Worm (Caenorhabditis elegans) whole organism, early embryonic: Measurements from ENCODE around the gene lipl-4.

Experiments
- aly-1 ChIP-seq: sonication (generic microtip); optimal IDR thresholded peaks from 2 replicates; lab custom pipeline; 2016; ENCODE audit warnings: missing genetic modification characterization, missing compliant biosample characterization
- ama-1 ChIP-seq: fragments of 150-350 bp; optimal IDR thresholded peaks from 2 replicates; lab custom pipeline; 2014
- ceh-13 ChIP-seq: fragments of 200-800 bp; sonication (Bioruptor generic); optimal IDR thresholded peaks from 2 replicates; lab custom pipeline; 2018; ENCODE audit warnings: mild to moderate bottlenecking, missing genetic modification characterization, missing compliant biosample characterization
- ceh-36 ChIP-seq: sonication (generic microtip); optimal IDR thresholded peaks from 2 replicates; lab custom pipeline; 2016; ENCODE audit warnings: missing genetic modification characterization, inconsistent platforms, missing compliant biosample characterization
- flt-1 ChIP-seq: fragments of 200-800 bp; sonication (Bioruptor generic); IDR thresholded peaks from 2 replicates; pipeline ENCODE4 v1.3.6; 2022; ENCODE audit warnings: missing genetic modification characterization, missing compliant biosample characterization
- hmbx-1 ChIP-seq: sonication (generic microtip); optimal IDR thresholded peaks from 2 replicates; lab custom pipeline; 2016; ENCODE audit warnings: mild to moderate bottlenecking, missing genetic modification characterization, missing compliant biosample characterization
- hnd-1 ChIP-seq: sonication (generic microtip); optimal IDR thresholded peaks from 2 replicates; lab custom pipeline; 2016; ENCODE audit warnings: missing genetic modification characterization, missing compliant biosample characterization
- pes-1 ChIP-seq: fragments of 200-800 bp; sonication (Bioruptor generic); IDR thresholded peaks from 2 replicates; pipeline ENCODE4 v1.3.6; 2022; ENCODE audit warnings: missing genetic modification reagents, missing genetic modification characterization, missing compliant biosample characterization

ce11 chrV:6510622-6511021, 39.3 kb upstream of the lipl-4 start:
- TF ChIP-seq hmbx-1: no peak
- TF ChIP-seq ceh-36 (tag; lab: Kevin White, UChicago): no peak
- no peak for TF ChIP-seq pes-1
- TF ChIP-seq hnd-1: no peak
- no peak for TF ChIP-seq ama-1 (lab: Kevin White, UChicago)
- no peak for TF ChIP-seq aly-1 (tag; lab: Kevin White, UChicago)
- no peak for TF ChIP-seq ceh-13 (GFP tag; lab: Kevin White, UChicago)
- no peak for TF ChIP-seq flt-1
